Worm (Caenorhabditis elegans) whole organism, mixed stage, embryonic: ENCODE results near the gene T28F3.8.
"Not testable (repeated sequence)": the region's sequence is repeated elsewhere in the genome, so short reads cannot be mapped to it uniquely, and the experiment has no call there.

ENCODE experiments used
- M03D4.4 ChIP-seq: sonication (generic microtip); optimal IDR thresholded peaks from 2 replicates; lab custom pipeline; 2017; ENCODE audit warnings: mild to moderate bottlenecking, missing genetic modification characterization, missing compliant biosample characterization
- blmp-1 ChIP-seq: fragments of 150-350 bp; optimal IDR thresholded peaks from 2 replicates; lab custom pipeline; 2014; ENCODE audit warnings: missing biosample characterization, missing genetic modification characterization
- ceh-39 ChIP-seq: fragments of 150-350 bp; optimal IDR thresholded peaks from 2 replicates; lab custom pipeline; 2014; ENCODE audit warnings: missing biosample characterization, missing genetic modification characterization
- ceh-43 ChIP-seq: fragments of 200-800 bp; sonication (Bioruptor generic); optimal IDR thresholded peaks from 2 replicates; lab custom pipeline; 2018; ENCODE audit warnings: mild to moderate bottlenecking, missing genetic modification characterization, moderate library complexity, missing compliant biosample characterization
- ceh-83 ChIP-seq: fragments of 200-800 bp; sonication (Bioruptor generic); optimal IDR thresholded peaks from 2 replicates; lab custom pipeline; 2018; ENCODE audit warnings: mild to moderate bottlenecking, missing genetic modification characterization, missing compliant biosample characterization
- ces-1 ChIP-seq: fragments of 150-350 bp; optimal IDR thresholded peaks from 2 replicates; lab custom pipeline; 2014; ENCODE audit warnings: missing biosample characterization, missing genetic modification reagents, missing genetic modification characterization
- drap-1 ChIP-seq: fragments of 200-800 bp; sonication (Bioruptor generic); optimal IDR thresholded peaks from 3 replicates; lab custom pipeline; 2018; ENCODE audit warnings: mild to moderate bottlenecking, missing genetic modification characterization, missing compliant biosample characterization
- elt-1 ChIP-seq: sonication (generic microtip); optimal IDR thresholded peaks from 2 replicates; lab custom pipeline; 2017; ENCODE audit warnings: missing genetic modification characterization, mild to moderate bottlenecking, missing compliant biosample characterization, antibody characterized with exemption, moderate library complexity, borderline replicate concordance; ENCODE audit not compliant: insufficient read depth
- flh-1 ChIP-seq: fragments of 200-800 bp; sonication (Bioruptor generic); optimal IDR thresholded peaks from 2 replicates; lab custom pipeline; 2018; ENCODE audit warnings: mild to moderate bottlenecking, missing genetic modification characterization, moderate library complexity, missing compliant biosample characterization
- ham-2 ChIP-seq: fragments of 200-800 bp; sonication (Bioruptor generic); optimal IDR thresholded peaks from 2 replicates; lab custom pipeline; 2018; ENCODE audit warnings: mild to moderate bottlenecking, missing genetic modification characterization, missing compliant biosample characterization
- hlh-1 ChIP-seq: fragments of 150-350 bp; optimal IDR thresholded peaks from 2 replicates; lab custom pipeline; 2014; ENCODE audit warnings: missing biosample characterization, missing genetic modification reagents, missing genetic modification characterization
- lin-13 ChIP-seq: fragments of 150-350 bp; optimal IDR thresholded peaks from 2 replicates; lab custom pipeline; 2014; ENCODE audit warnings: missing biosample characterization, missing genetic modification characterization
- lin-32 ChIP-seq: fragments of 200-800 bp; sonication (Bioruptor generic); optimal IDR thresholded peaks from 2 replicates; lab custom pipeline; 2018; ENCODE audit warnings: mild to moderate bottlenecking, missing genetic modification characterization, missing compliant biosample characterization
- lsy-2 ChIP-seq: fragments of 150-350 bp; optimal IDR thresholded peaks from 2 replicates; lab custom pipeline; 2014; ENCODE audit warnings: missing biosample characterization, missing genetic modification characterization
- mab-5 ChIP-seq: fragments of 150-350 bp; optimal IDR thresholded peaks from 2 replicates; lab custom pipeline; 2014; ENCODE audit warnings: missing biosample characterization, missing genetic modification characterization
- mep-1 ChIP-seq: fragments of 150-350 bp; optimal IDR thresholded peaks from 2 replicates; lab custom pipeline; 2017; ENCODE audit warnings: missing biosample characterization, missing genetic modification reagents, missing genetic modification characterization, inconsistent platforms
- mls-2 ChIP-seq: sonication (generic microtip); optimal IDR thresholded peaks from 2 replicates; lab custom pipeline; 2016; ENCODE audit warnings: mild to moderate bottlenecking, missing genetic modification characterization, moderate library complexity, missing compliant biosample characterization
- nhr-12 ChIP-seq: fragments of 150-350 bp; optimal IDR thresholded peaks from 2 replicates; lab custom pipeline; 2014; ENCODE audit warnings: missing biosample characterization, missing genetic modification characterization
- nhr-2 ChIP-seq: fragments of 150-350 bp; optimal IDR thresholded peaks from 2 replicates; lab custom pipeline; 2014; ENCODE audit warnings: missing biosample characterization, missing genetic modification characterization
- nhr-237 ChIP-seq: fragments of 150-350 bp; optimal IDR thresholded peaks from 2 replicates; lab custom pipeline; 2014; ENCODE audit warnings: missing biosample characterization, missing genetic modification characterization
- nhr-28 ChIP-seq: fragments of 150-350 bp; optimal IDR thresholded peaks from 2 replicates; lab custom pipeline; 2014; ENCODE audit warnings: missing biosample characterization, missing genetic modification characterization
- nhr-76 ChIP-seq: sonication (generic microtip); optimal IDR thresholded peaks from 2 replicates; lab custom pipeline; 2017; ENCODE audit warnings: missing biosample characterization, missing genetic modification characterization
- pha-4 ChIP-seq: fragments of 150-350 bp; optimal IDR thresholded peaks from 2 replicates; lab custom pipeline; 2018; ENCODE audit warnings: missing biosample characterization, missing genetic modification reagents, missing genetic modification characterization
- sem-2 ChIP-seq: fragments of 200-800 bp; sonication (Bioruptor generic); optimal IDR thresholded peaks from 2 replicates; lab custom pipeline; 2018; ENCODE audit warnings: mild to moderate bottlenecking, missing genetic modification characterization, missing compliant biosample characterization
- snpc-4 ChIP-seq: fragments of 150-350 bp; optimal IDR thresholded peaks from 2 replicates; lab custom pipeline; 2014; ENCODE audit warnings: missing biosample characterization, missing genetic modification characterization
- tbx-8 ChIP-seq: fragments of 200-800 bp; sonication (Bioruptor generic); optimal IDR thresholded peaks from 2 replicates; lab custom pipeline; 2018; ENCODE audit warnings: mild to moderate bottlenecking, missing genetic modification characterization, moderate library complexity, missing compliant biosample characterization
- unc-120 ChIP-seq: sonication (generic microtip); optimal IDR thresholded peaks from 2 replicates; lab custom pipeline; 2017; ENCODE audit warnings: missing genetic modification characterization, missing compliant biosample characterization; ENCODE audit not compliant: poor library complexity, severe bottlenecking
- unc-39 ChIP-seq: fragments of 150-350 bp; optimal IDR thresholded peaks from 2 replicates; lab custom pipeline; 2014; ENCODE audit warnings: missing biosample characterization, missing genetic modification characterization
- unc-62 ChIP-seq: fragments of 150-350 bp; optimal IDR thresholded peaks from 2 replicates; lab custom pipeline; 2014; ENCODE audit warnings: missing biosample characterization, missing genetic modification reagents, missing genetic modification characterization
- ztf-11 ChIP-seq: fragments of 150-350 bp; optimal IDR thresholded peaks from 2 replicates; lab custom pipeline; 2014; ENCODE audit warnings: missing biosample characterization, missing genetic modification characterization

T28F3.8 gene

ce11 chrIV:17307223-17307622 is at the start of gene T28F3.8:
TSS of gene T28F3.8 (minus strand) at chrIV:17307323.
- not testable (repeated sequence) for TF ChIP-seq ceh-43 (GFP tag; lab: Kevin White, UChicago); ztf-11 (tag; lab: Kevin White, UChicago); ceh-39 (tag; lab: Kevin White, UChicago)

DNA sequence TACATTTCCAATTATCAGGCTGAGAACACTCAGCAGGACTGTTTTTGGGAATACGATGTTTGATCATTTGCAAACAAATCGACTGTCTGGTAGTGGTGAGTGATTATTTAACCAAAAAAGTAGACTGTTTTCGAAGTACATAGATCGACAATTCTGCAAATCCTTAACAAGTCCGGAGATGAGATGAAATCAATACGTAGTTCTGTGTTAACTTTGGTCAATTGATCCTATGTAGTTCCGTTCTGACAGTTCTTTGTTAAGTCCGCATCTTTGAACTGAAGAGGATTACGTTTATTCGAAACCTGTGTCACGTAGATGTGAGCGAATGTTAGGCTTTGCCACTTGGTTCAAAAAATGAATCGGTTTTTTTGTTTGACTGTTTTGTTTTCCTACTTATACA is 44.5 kb upstream of the T28F3.8 start, which contains the start of gene clec-199:
Gene clec-199, plus strand, starts transcription at position 301 of the 400 bp plus-strand sequence.
- no peak for TF ChIP-seq ceh-83
- no peak for TF ChIP-seq unc-120 (tag; lab: Kevin White, UChicago)
- no peak for TF ChIP-seq lin-32
- no peak for TF ChIP-seq ces-1 (GFP tag; lab: Kevin White, UChicago)
- no peak for TF ChIP-seq drap-1 (GFP tag; lab: Kevin White, UChicago)
- no peak for TF ChIP-seq ceh-39 (tag; lab: Kevin White, UChicago)
- no peak for TF ChIP-seq M03D4.4 (tag; lab: Kevin White, UChicago)
- no peak for TF ChIP-seq unc-39 (tag; lab: Kevin White, UChicago)

DNA sequence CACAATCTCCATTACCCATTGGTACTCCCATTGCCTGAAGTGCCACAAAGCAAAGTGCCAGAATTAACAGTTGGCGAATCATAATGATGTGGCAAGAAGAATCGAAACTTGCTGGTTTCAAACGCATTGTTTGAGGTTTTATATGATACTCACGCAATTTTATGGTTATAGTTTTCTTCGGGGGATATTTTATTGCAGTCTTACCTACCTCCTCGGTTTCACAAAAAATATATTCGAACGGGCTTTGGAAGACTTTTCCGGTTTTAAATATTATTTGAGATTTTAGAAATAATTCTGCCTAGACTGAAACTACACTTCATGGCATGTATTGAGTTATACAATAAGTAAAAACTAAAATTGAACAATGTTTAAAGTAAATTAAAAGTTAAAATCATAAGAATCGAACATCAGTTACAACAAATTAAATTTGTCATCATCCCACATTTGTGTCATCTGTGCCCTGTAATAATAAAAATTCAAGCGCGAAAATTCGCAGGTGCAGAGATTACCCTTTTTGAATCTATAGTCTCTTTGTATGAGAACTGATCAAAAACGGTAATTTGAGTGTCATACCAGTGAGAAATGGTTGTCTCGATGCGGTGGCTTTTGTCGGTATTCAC is 39.6 kb upstream of the T28F3.8 start, which contains the start of the genes clec-197 and clec-198:
Gene clec-197, minus strand, starts transcription at position 101 of the 620 bp plus-strand sequence.
Gene clec-198, plus strand, starts transcription at position 570 of the 620 bp plus-strand sequence.
- TF ChIP-seq elt-1 (tag; lab: Kevin White, UChicago) (no peak), mep-1 (tag; lab: Kevin White, UChicago) (no peak), nhr-2 (no peak), nhr-28 (tag; lab: Kevin White, UChicago) (no peak), unc-62 (GFP tag; lab: Kevin White, UChicago) (no peak), sem-2 (no peak), lin-13 (tag; lab: Kevin White, UChicago) (no peak), ham-2 (no peak), ztf-11 (tag; lab: Kevin White, UChicago) (no peak), nhr-12 (tag; lab: Kevin White, UChicago) (no peak), pha-4 (no peak), hlh-1 (tag; lab: Kevin White, UChicago) (no peak), nhr-237 (tag; lab: Kevin White, UChicago) (no peak), M03D4.4 (tag; lab: Kevin White, UChicago) (no peak), tbx-8 (no peak), snpc-4 (no peak), nhr-76 (tag; lab: Kevin White, UChicago) (no peak), flh-1 (GFP tag; lab: Kevin White, UChicago) (no peak)

DNA sequence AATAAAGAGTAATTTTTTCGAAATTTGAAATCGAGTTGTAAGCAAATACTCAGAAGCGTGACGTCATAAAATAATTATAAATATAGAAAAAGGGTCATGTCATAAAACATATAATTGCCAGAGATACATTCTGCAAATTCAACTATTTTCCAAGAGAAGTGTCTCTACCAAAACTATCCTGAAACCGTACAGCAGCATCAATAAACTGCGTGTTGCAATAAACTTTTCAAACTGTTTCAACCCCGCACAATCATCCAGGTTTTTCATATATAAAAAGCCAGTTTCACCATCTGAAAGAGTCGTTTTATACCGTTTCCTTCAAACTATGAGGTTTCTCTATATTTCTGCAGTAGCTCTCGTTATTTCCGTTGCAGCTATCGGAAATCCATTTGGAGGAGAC is 36.4 kb upstream of the T28F3.8 start, which contains the start of gene C49C3.11:
Gene C49C3.11, plus strand, starts transcription at position 301 of the 400 bp plus-strand sequence.
- TF ChIP-seq nhr-76 (tag; lab: Kevin White, UChicago) (no peak), M03D4.4 (tag; lab: Kevin White, UChicago) (no peak), ham-2 (no peak)

ce11 chrIV:17342667-17343066 is 35.5 kb upstream of the T28F3.8 start, which contains the start of gene C49C3.21:
TSS of gene C49C3.21 (plus strand) at chrIV:17342967.
- no peak for TF ChIP-seq ces-1 (GFP tag; lab: Kevin White, UChicago)
- no peak for TF ChIP-seq blmp-1 (tag; lab: Kevin White, UChicago)
- no peak for TF ChIP-seq unc-62 (GFP tag; lab: Kevin White, UChicago)
- no peak for TF ChIP-seq drap-1 (GFP tag; lab: Kevin White, UChicago)
- no peak for TF ChIP-seq ztf-11 (tag; lab: Kevin White, UChicago)
- no peak for TF ChIP-seq ham-2
- TF ChIP-seq ceh-43 (GFP tag; lab: Kevin White, UChicago) = no peak
- no peak for TF ChIP-seq ceh-83
- TF ChIP-seq nhr-76 (tag; lab: Kevin White, UChicago) = no peak
- TF ChIP-seq elt-1 (tag; lab: Kevin White, UChicago) = no peak
- TF ChIP-seq, all 35 proteins: peak for 0

- TF ChIP-seq unc-39 (tag; lab: Kevin White, UChicago) = no peak
- TF ChIP-seq ztf-11 (tag; lab: Kevin White, UChicago) = no peak
- no peak for TF ChIP-seq ham-2
- no peak for TF ChIP-seq ces-1 (GFP tag; lab: Kevin White, UChicago)
- TF ChIP-seq ceh-43 (GFP tag; lab: Kevin White, UChicago) = no peak
- TF ChIP-seq mab-5 (tag; lab: Kevin White, UChicago) = no peak
- no peak for TF ChIP-seq mls-2 (tag; lab: Kevin White, UChicago)
- no peak for TF ChIP-seq lin-32
- TF ChIP-seq nhr-76 (tag; lab: Kevin White, UChicago) = no peak
- no peak for TF ChIP-seq pha-4
- no peak for TF ChIP-seq lsy-2 (tag; lab: Kevin White, UChicago)
- no peak for TF ChIP-seq blmp-1 (tag; lab: Kevin White, UChicago)
- TF ChIP-seq ceh-83 = no peak
- TF ChIP-seq mep-1 (tag; lab: Kevin White, UChicago) = no peak
- TF ChIP-seq nhr-12 (tag; lab: Kevin White, UChicago) = no peak
Measured at ce11 chrIV:17342179-17342578, 35.1 kb upstream of the T28F3.8 start, which contains the start of gene C49C3.9. TSS of gene C49C3.9 (minus strand) at chrIV:17342314.
